Fruit fly (Drosophila melanogaster): ENCODE measurements around the gene CG17597.

CG17597 gene

dm6 chr2L:18822805-18823204 is 8.1 kb downstream of the CG17597 start (continued):
- no peak for TF ChIP-seq D (optimal IDR thresholded peaks at IDR 0.05)
- TF ChIP-seq D (GFP tag; optimal IDR thresholded peaks at IDR 0.05): peak; percentile 60
- peak; percentile 30; the same call in 1 of the 2 replicates for TF ChIP-seq ranshi (GFP tag; IDR thresholded peaks at IDR 0.05)
- TF ChIP-seq Sox100B (GFP tag; optimal IDR thresholded peaks at IDR 0.05): peak; percentile 55
- peak; percentile 27 for TF ChIP-seq CG10543 (GFP tag; optimal IDR thresholded peaks at IDR 0.05)
- peak; percentile 31 for TF ChIP-seq repo (GFP tag; optimal IDR thresholded peaks at IDR 0.05)
- TF ChIP-seq hkb (optimal IDR thresholded peaks at IDR 0.05): no peak
- peak; percentile 43; the same call in 1 of the 2 replicates for TF ChIP-seq hkb (GFP tag; IDR thresholded peaks at IDR 0.05)
- peak; percentile 47 for TF ChIP-seq NC2α (GFP tag; optimal IDR thresholded peaks at IDR 0.05)
- TF ChIP-seq lilli (GFP tag; optimal IDR thresholded peaks at IDR 0.05): no peak
- peak; percentile 65 for TF ChIP-seq CG2202 (tag; optimal IDR thresholded peaks at IDR 0.05)
- no peak for TF ChIP-seq sna (GFP tag; IDR thresholded peaks at IDR 0.05; ENCODE audit: partially characterized antibody)
- 0 out of 2 replicates have a peak, but pooled peaks have one; percentile 38 for TF ChIP-seq sens-2 (GFP tag; IDR thresholded peaks at IDR 0.05)
- peak; percentile 38 for TF ChIP-seq CG13424 (tag; optimal IDR thresholded peaks at IDR 0.05)
- peak; percentile 8 for TF ChIP-seq Camta (GFP tag; optimal IDR thresholded peaks at IDR 0.05)
- no peak for TF ChIP-seq CG2120 (GFP tag; optimal IDR thresholded peaks at IDR 0.05)
- TF ChIP-seq Dip2 (GFP tag; IDR thresholded peaks at IDR 0.05): no peak
- peak; percentile 54 for TF ChIP-seq pfk (GFP tag; optimal IDR thresholded peaks at IDR 0.05)
- peak; percentile 2 for TF ChIP-seq CG13296 (GFP tag; optimal IDR thresholded peaks at IDR 0.05)
- no peak for TF ChIP-seq dm (GFP tag; optimal IDR thresholded peaks at IDR 0.05)
- peak; percentile 27 for TF ChIP-seq Atf-2 (GFP tag; optimal IDR thresholded peaks at IDR 0.05)
- peak; percentile 32; the same call in 1 of the 2 replicates for TF ChIP-seq CG17328 (GFP tag; IDR thresholded peaks at IDR 0.05)
- TF ChIP-seq CG31224 (GFP tag; IDR thresholded peaks at IDR 0.05): 0 out of 2 replicates have a peak, but pooled peaks have one; percentile 14
- TF ChIP-seq ara (GFP tag; IDR thresholded peaks at IDR 0.05): peak; percentile 80
- TF ChIP-seq CG10431 (GFP tag; optimal IDR thresholded peaks at IDR 0.05): peak; percentile 66
- TF ChIP-seq CG6854 (GFP tag; optimal IDR thresholded peaks at IDR 0.05): peak; percentile 6
- TF ChIP-seq Sry-δ (GFP tag; optimal IDR thresholded peaks at IDR 0.05): no peak
- peak; percentile 39 for TF ChIP-seq Fer2 (tag; optimal IDR thresholded peaks at IDR 0.05)
- TF ChIP-seq gem (tag; optimal IDR thresholded peaks at IDR 0.05): peak; percentile 43
- no peak for TF ChIP-seq CG11560 (tag; IDR thresholded peaks at IDR 0.05)
- TF ChIP-seq dimm (GFP tag; IDR thresholded peaks at IDR 0.05): no peak
- TF ChIP-seq C15 (GFP tag; IDR thresholded peaks at IDR 0.05): no peak
- peak; percentile 36 for TF ChIP-seq CG18262 (tag; optimal IDR thresholded peaks at IDR 0.05)
- TF ChIP-seq CG10209 (GFP tag; optimal IDR thresholded peaks at IDR 0.05): peak; percentile 54
- no peak for TF ChIP-seq CG3065 (GFP tag; optimal IDR thresholded peaks at IDR 0.05)
- TF ChIP-seq D19A (tag; optimal IDR thresholded peaks at IDR 0.05): peak; percentile 32
- peak; percentile 45 for TF ChIP-seq Side (GFP tag; optimal IDR thresholded peaks at IDR 0.05)
- no peak for TF ChIP-seq Kr (GFP tag; optimal IDR thresholded peaks at IDR 0.05)
- TF ChIP-seq CG33213 (GFP tag; optimal IDR thresholded peaks at IDR 0.05): peak; percentile 60
- TF ChIP-seq Atf6 (GFP tag; IDR thresholded peaks at IDR 0.05): peak; percentile 69
- no peak for TF ChIP-seq Trl (optimal IDR thresholded peaks at IDR 0.05)
- peak; percentile 46 for TF ChIP-seq Trl (GFP tag; optimal IDR thresholded peaks at IDR 0.05)
- TF ChIP-seq Xbp1 (GFP tag; optimal IDR thresholded peaks at IDR 0.05): no peak
- no peak for TF ChIP-seq hb (GFP tag; IDR thresholded peaks at IDR 0.05; ENCODE audit: partially characterized antibody)
- TF ChIP-seq CG11723 (GFP tag; optimal IDR thresholded peaks at IDR 0.05): peak; percentile 39
- TF ChIP-seq ci (GFP tag; IDR thresholded peaks at IDR 0.05): peak; percentile 67; the same call in 1 of the 3 replicates
- TF ChIP-seq CG33557 (GFP tag; optimal IDR thresholded peaks at IDR 0.05): peak; percentile 88
- TF ChIP-seq insv (GFP tag; optimal IDR thresholded peaks at IDR 0.05): peak in 1 of 2 experiments; percentile 14
- peak; percentile 21; the same call in 1 of the 2 replicates for TF ChIP-seq HLH3B (GFP tag; IDR thresholded peaks at IDR 0.05)
- TF ChIP-seq zfh1 (GFP tag; IDR thresholded peaks at IDR 0.05): peak; percentile 72; the same call in 2 of the 3 replicates
- no peak for TF ChIP-seq CG7839 (tag; optimal IDR thresholded peaks at IDR 0.05)
- peak; percentile 72 for TF ChIP-seq lab (GFP tag; optimal IDR thresholded peaks at IDR 0.05)

All from whole organism, embryonic.